Fruit fly (Drosophila melanogaster): Measurements from ENCODE around the gene mRpL24.

The mRpL24 gene

DNA sequence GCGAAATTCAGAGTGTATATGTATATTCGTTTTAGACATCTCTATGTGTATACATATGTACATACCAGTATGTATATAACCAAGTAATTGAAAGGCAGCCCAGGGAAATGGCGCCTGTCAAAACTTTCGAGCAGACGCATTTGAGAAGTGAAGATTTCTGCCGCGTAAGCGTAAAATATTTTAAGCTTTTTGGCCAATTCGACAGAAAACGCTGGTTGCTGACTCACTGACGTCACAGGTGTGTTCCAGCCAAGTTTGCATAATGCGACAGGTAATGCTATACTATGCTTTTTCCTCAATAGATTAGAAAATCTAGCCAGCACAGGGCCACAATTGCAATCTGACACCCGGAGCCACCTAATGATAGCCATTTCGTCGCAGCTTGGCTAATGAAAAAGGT is 28.4 kb downstream of the mRpL24 start:
- TF ChIP-seq sage (GFP tag; optimal IDR thresholded peaks at IDR 0.05) (no peak), Sp1 (GFP tag; optimal IDR thresholded peaks at IDR 0.05) (no peak), Vsx2 (GFP tag; optimal IDR thresholded peaks at IDR 0.05; ENCODE audit: partially characterized antibody) (no peak), ey (GFP tag; optimal IDR thresholded peaks at IDR 0.05) (no peak), Rel (GFP tag; optimal IDR thresholded peaks at IDR 0.05) (no peak), Rel (tag; optimal IDR thresholded peaks at IDR 0.05) (no peak), usp (GFP tag; optimal IDR thresholded peaks at IDR 0.05) (no peak), Mio (GFP tag; optimal IDR thresholded peaks at IDR 0.05) (no peak), Hr78 (GFP tag; optimal IDR thresholded peaks at IDR 0.05) (no peak)

DNA sequence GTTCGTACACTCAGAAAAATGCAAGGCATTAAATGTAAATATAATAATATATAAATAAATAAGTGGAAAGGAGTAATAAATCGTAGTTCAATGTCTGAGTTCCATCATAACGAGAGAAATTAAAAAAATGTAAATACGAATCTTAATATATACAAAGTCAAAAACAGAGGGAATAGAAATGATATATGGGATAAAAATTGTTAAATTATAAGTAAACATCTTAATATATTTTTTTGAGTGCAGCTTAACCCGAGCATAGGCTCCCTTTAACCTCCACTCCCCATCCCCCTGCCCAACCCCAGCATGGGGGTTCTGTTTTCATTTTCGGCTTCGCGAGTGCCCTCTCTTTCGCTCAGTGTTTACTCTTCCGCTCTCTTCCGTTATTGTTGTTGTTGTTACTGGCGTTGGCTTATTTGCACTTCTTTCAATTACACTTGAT is 29.4 kb downstream of the mRpL24 start:
- TF ChIP-seq jim (GFP tag; optimal IDR thresholded peaks at IDR 0.05) (no peak), foxo (GFP tag; optimal IDR thresholded peaks at IDR 0.05) (peak in 1 of 2 experiments; percentile 44), h (GFP tag; optimal IDR thresholded peaks at IDR 0.05) (no peak), psq (GFP tag; optimal IDR thresholded peaks at IDR 0.05) (peak; percentile 64), dmrt93B (GFP tag; optimal IDR thresholded peaks at IDR 0.05) (peak; percentile 15), HLH106 (tag; optimal IDR thresholded peaks at IDR 0.05) (peak; percentile 41), Dif (GFP tag; optimal IDR thresholded peaks at IDR 0.05; ENCODE audit: partially characterized antibody) (no peak), Sp1 (GFP tag; optimal IDR thresholded peaks at IDR 0.05) (peak; percentile 19)

DNA sequence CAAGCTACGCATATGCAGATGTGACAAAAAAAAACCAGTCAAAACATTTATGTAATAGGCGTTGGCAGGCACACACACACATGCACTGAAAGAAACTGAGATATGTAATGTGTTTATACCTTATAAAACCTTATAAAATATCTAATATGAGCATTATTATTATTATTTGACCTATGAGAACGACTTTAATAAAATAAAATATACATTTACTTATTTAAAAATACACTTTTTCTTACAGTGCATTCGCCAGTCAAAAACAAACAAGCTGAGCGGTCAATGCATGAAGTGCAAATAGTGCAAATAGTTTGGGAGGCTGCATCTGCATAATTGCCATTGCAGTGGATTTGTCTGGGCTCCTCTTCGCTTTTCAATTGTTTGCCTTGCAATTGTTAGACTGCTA is 37.2 kb downstream of the mRpL24 start:
- TF ChIP-seq Dif (GFP tag; optimal IDR thresholded peaks at IDR 0.05; ENCODE audit: partially characterized antibody): no peak
- TF ChIP-seq h (GFP tag; optimal IDR thresholded peaks at IDR 0.05): peak; percentile 16
- peak; percentile 3 for TF ChIP-seq sv (GFP tag; optimal IDR thresholded peaks at IDR 0.05)

DNA sequence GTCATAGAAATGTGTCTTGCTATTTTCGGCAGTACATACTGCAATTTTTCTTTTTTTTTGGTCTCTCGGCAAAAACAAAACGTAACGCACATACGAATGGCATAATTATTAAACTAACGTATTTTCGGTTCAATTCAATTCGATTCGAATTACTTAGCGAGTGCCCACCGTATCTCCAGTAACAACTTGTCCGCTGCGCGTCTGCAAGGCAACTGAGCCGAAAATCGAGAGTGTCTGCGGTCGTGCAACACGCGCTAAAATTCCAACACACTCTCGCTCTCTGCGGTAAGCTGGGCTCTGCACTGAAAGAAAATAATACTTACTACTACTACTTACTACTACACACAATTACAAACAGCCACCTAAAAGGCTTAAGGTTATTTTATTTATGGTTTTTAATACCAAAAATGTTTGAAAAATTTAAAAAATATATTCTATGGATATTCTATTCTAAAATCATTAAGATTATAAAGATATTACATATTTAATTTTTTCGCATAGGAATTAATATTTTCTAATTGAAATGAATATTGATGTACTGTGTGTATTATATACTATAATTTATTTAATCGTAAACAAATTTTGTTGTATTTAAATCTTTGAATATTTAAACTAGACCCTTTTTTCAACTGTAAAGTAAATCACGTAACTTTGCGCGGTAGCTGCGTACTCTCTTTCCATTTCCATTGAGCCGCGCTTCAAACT is 38.5 kb downstream of the mRpL24 start, which contains the start of gene snsl:
snsl (minus strand) TSS at position 217 of the 705 bp plus-strand sequence.
- no peak for TF ChIP-seq lola (GFP tag; optimal IDR thresholded peaks at IDR 0.05)
- TF ChIP-seq fru (GFP tag; optimal IDR thresholded peaks at IDR 0.05): peak; percentile 84
- no peak for TF ChIP-seq pan (optimal IDR thresholded peaks at IDR 0.05)
- peak; percentile 53 for TF ChIP-seq rgr (GFP tag; optimal IDR thresholded peaks at IDR 0.05)
- peak; percentile 17 for TF ChIP-seq h (GFP tag; optimal IDR thresholded peaks at IDR 0.05)
- TF ChIP-seq Myc (optimal IDR thresholded peaks at IDR 0.05): no peak
- TF ChIP-seq Hr78 (GFP tag; optimal IDR thresholded peaks at IDR 0.05): no peak
- peak; percentile 72 for TF ChIP-seq psq (GFP tag; optimal IDR thresholded peaks at IDR 0.05)
- no peak for TF ChIP-seq CrebA (GFP tag; optimal IDR thresholded peaks at IDR 0.05; ENCODE audit: borderline replicate concordance)
- no peak for TF ChIP-seq GATAd (GFP tag; optimal IDR thresholded peaks at IDR 0.05)
- TF ChIP-seq usp (GFP tag; optimal IDR thresholded peaks at IDR 0.05): no peak
- TF ChIP-seq Jra (GFP tag; optimal IDR thresholded peaks at IDR 0.05): no peak
- peak; percentile 82 for TF ChIP-seq Sp1 (GFP tag; optimal IDR thresholded peaks at IDR 0.05)
- TF ChIP-seq ey (GFP tag; optimal IDR thresholded peaks at IDR 0.05): peak; percentile 19
- TF ChIP-seq CG32264 (GFP tag; optimal IDR thresholded peaks at IDR 0.05): no peak
- peak; percentile 61 for TF ChIP-seq OdsH (GFP tag; optimal IDR thresholded peaks at IDR 0.05)
- peak; percentile 72 for TF ChIP-seq HLH106 (tag; optimal IDR thresholded peaks at IDR 0.05)
- peak in 1 of 2 experiments; percentile 72 for TF ChIP-seq foxo (GFP tag; optimal IDR thresholded peaks at IDR 0.05)

DNA sequence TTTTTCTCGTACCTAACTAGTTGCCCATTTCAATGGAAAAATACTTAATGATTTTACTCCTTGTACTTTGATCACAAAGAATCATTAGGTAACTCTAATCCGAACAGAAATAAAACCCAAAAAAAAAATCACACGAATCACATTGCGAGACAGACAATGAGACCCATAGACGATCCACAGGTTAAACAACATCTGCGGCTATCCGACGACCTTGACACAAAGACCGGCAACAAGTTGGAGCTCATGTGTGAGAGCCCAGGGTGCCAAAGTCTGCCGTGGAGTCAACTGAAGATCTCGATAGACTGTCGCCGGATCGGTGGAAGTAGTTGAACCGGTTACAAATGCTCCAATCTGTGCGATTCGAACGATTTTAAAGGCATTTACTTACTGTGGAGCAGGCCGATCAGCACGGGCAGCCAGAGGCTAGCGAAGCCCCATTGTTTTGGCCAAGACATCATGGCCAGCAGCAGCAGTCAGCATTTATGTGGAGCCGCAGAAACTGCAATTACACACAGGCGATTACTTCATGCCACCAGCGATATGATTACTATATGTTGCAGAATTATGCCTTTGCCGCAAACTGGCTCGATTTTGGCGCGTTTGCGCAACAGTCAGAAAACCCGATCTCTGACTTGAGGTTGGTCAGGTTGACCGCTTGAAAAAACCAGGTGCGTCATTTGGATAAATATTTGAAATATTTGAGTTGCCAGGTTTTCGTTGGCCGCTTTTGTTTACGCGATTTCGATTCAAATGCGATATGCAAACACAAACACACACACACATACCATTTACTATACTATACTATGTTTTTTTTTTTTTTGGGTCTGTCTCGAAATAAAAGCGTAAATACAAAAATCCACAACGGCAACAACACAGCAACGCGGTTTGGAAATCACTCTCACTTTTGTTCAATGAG is 39.5 kb downstream of the mRpL24 start:
- TF ChIP-seq Sp1 (GFP tag; optimal IDR thresholded peaks at IDR 0.05): no peak
- no peak for TF ChIP-seq Abd-B (GFP tag; optimal IDR thresholded peaks at IDR 0.05)
- no peak for TF ChIP-seq usp (GFP tag; optimal IDR thresholded peaks at IDR 0.05)
- TF ChIP-seq Hr83 (GFP tag; optimal IDR thresholded peaks at IDR 0.05; ENCODE audit: poor library complexity, severe bottlenecking): no peak
- no peak for TF ChIP-seq jim (GFP tag; optimal IDR thresholded peaks at IDR 0.05)
- no peak for TF ChIP-seq brk (GFP tag; optimal IDR thresholded peaks at IDR 0.05)

All from whole organism, wandering third instar larva.